Fruit fly (Drosophila melanogaster) whole organism, pupa: ENCODE results near the gene AnxB9.

Experiments
- CG10348 ChIP-seq: fragments of 200-800 bp; sonication (Bioruptor generic); IDR thresholded peaks from 2 replicates; pipeline ENCODE4 v1.3.6; 2022; ENCODE audit warnings: missing biosample characterization, missing genetic modification characterization
- CG12605 ChIP-seq: fragments of 200-800 bp; sonication (Bioruptor generic); IDR thresholded peaks from 2 replicates; pipeline ENCODE4 v1.3.6; 2022; ENCODE audit warnings: missing biosample characterization, missing genetic modification characterization
- CG13204 ChIP-seq: fragments of 200-800 bp; sonication (Bioruptor generic); optimal IDR thresholded peaks from 2 replicates; lab custom pipeline; 2018; ENCODE audit warnings: missing biosample characterization, mild to moderate bottlenecking, missing genetic modification characterization, moderate library complexity
- CG14655 ChIP-seq: fragments of 200-800 bp; sonication (Bioruptor generic); optimal IDR thresholded peaks from 3 replicates; lab custom pipeline; 2017; ENCODE audit warnings: mild to moderate bottlenecking, missing biosample characterization, missing genetic modification reagents, missing genetic modification characterization
- CG15710 ChIP-seq: fragments of 200-800 bp; sonication (Bioruptor generic); optimal IDR thresholded peaks from 2 replicates; lab custom pipeline; 2018; ENCODE audit warnings: missing biosample characterization, mild to moderate bottlenecking, missing genetic modification characterization, moderate library complexity
- CG17806 ChIP-seq: fragments of 200-800 bp; sonication (Bioruptor generic); optimal IDR thresholded peaks from 2 replicates; lab custom pipeline; 2018; ENCODE audit warnings: missing biosample characterization, mild to moderate bottlenecking, missing genetic modification characterization, moderate library complexity
- CG32121 ChIP-seq: fragments of 200-800 bp; sonication (Bioruptor generic); IDR thresholded peaks from 2 replicates; pipeline ENCODE4 v1.3.6; 2022; ENCODE audit warnings: missing biosample characterization, missing genetic modification characterization
- CG34367 ChIP-seq: fragments of 200-800 bp; sonication (Bioruptor generic); optimal IDR thresholded peaks from 2 replicates; lab custom pipeline; 2018; ENCODE audit warnings: missing biosample characterization, mild to moderate bottlenecking, missing genetic modification characterization
- CG4496 ChIP-seq: fragments of 200-800 bp; sonication (Bioruptor generic); IDR thresholded peaks from 3 replicates; pipeline ENCODE4 v1.3.6; 2022; ENCODE audit warnings: missing biosample characterization, missing genetic modification characterization
- CG8159 ChIP-seq: fragments of 200-800 bp; sonication (Bioruptor generic); optimal IDR thresholded peaks from 3 replicates; lab custom pipeline; 2018; ENCODE audit warnings: missing biosample characterization, mild to moderate bottlenecking, missing genetic modification characterization, moderate library complexity
- CG8301 ChIP-seq: fragments of 200-800 bp; sonication (Bioruptor generic); optimal IDR thresholded peaks from 2 replicates; lab custom pipeline; 2018; ENCODE audit warnings: missing biosample characterization, mild to moderate bottlenecking, missing genetic modification characterization
- CG9948 ChIP-seq: fragments of 200-800 bp; sonication (Bioruptor generic); optimal IDR thresholded peaks from 2 replicates; lab custom pipeline; 2018; ENCODE audit warnings: missing biosample characterization, mild to moderate bottlenecking, missing genetic modification characterization, moderate library complexity
- D1 ChIP-seq: fragments of 200-800 bp; sonication (Bioruptor generic); optimal IDR thresholded peaks from 2 replicates; lab custom pipeline; 2018; ENCODE audit warnings: missing biosample characterization, mild to moderate bottlenecking, missing genetic modification characterization, moderate library complexity
- EcR ChIP-seq: fragments of 200-800 bp; sonication (Bioruptor generic); optimal IDR thresholded peaks from 3 replicates; lab custom pipeline; 2019; ENCODE audit warnings: missing biosample characterization, missing genetic modification characterization, mild to moderate bottlenecking, moderate library complexity, missing genetic modification reagents
- Ets98B ChIP-seq: fragments of 200-800 bp; sonication (Bioruptor generic); IDR thresholded peaks from 2 replicates; pipeline ENCODE4 v1.3.6; 2022; ENCODE audit warnings: missing biosample characterization, missing genetic modification characterization
- Pif1A ChIP-seq: fragments of 200-800 bp; sonication (Bioruptor generic); optimal IDR thresholded peaks from 3 replicates; lab custom pipeline; 2016; ENCODE audit warnings: missing biosample characterization, missing genetic modification characterization
- Pif1B ChIP-seq: fragments of 200-800 bp; sonication (Bioruptor generic); optimal IDR thresholded peaks from 3 replicates; lab custom pipeline; 2016; ENCODE audit warnings: missing biosample characterization, missing genetic modification characterization
- Snoo ChIP-seq: fragments of 200-800 bp; sonication (Bioruptor generic); optimal IDR thresholded peaks from 3 replicates; lab custom pipeline; 2017; ENCODE audit warnings: missing biosample characterization, mild to moderate bottlenecking, missing genetic modification characterization, inconsistent platforms
- fd96Ca ChIP-seq: fragments of 200-800 bp; sonication (Bioruptor generic); IDR thresholded peaks from 3 replicates; pipeline ENCODE4 v1.3.6; 2022; ENCODE audit warnings: missing biosample characterization, missing genetic modification characterization
- gl ChIP-seq: fragments of 200-800 bp; sonication (Bioruptor generic); optimal IDR thresholded peaks from 2 replicates; lab custom pipeline; 2018; ENCODE audit warnings: missing biosample characterization, mild to moderate bottlenecking, missing genetic modification characterization
- rn ChIP-seq: fragments of 200-800 bp; sonication (Bioruptor generic); IDR thresholded peaks from 2 replicates; pipeline ENCODE4 v1.3.6; 2022; ENCODE audit warnings: missing biosample characterization, missing genetic modification characterization

The AnxB9 gene

DNA sequence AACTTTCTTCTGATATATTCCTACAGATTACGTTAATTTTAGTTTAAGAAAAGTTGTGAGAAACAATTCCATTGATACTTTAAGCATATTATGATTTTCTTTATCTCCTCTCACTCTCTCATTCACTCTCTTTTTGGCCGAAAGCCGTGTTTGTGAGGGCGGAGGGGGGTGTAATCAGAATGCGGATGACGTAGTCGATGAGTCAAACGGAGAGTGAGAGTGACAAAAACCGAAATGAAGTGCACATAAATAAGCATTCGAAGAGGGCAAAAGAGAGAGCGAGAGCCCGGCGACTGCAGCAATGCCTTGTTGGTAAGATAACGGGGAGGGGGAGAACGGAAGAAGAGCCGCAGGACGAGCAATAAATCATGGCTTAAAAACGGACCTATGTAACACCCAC is 29.3 kb downstream of the AnxB9 start:
- no peak for TF ChIP-seq fd96Ca (GFP tag; lab: Robert Waterston, UW)
- TF ChIP-seq Snoo (tag; lab: Kevin White, UChicago) = no peak
- TF ChIP-seq CG34367 (tag; lab: Kevin White, UChicago) = no peak
- TF ChIP-seq CG8159 (tag; lab: Kevin White, UChicago) = no peak
- no peak for TF ChIP-seq Pif1A
- TF ChIP-seq CG4496 = no peak

DNA sequence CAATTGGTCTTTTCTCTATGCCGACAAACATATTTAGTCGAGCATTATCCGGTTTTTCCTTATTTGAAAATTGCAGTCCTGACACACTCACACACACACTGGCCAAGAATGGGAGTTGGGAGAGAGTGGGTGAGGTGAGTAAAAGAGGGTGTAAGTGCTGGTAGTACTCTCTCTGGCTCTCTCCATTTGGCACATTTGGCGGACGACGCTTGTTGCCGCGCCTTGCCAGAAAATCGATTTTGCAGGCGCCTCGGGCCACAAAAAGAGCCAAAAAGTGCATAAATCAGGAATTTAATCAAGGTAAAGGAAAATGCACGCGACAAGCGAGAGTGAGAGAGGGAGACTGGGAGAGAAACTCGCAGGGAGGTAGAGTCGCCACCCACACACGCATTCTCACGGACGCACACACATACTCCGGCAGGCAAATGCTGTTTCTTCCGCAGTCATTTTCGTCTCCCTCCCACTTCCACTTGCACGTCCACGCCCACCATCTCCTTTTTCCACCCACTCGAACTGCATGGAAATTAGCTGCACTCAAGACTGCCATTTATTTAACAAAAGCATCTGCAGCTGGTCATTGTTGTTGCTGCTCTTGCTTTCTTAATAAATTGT is 31.6 kb downstream of the AnxB9 start:
- TF ChIP-seq fd96Ca (GFP tag; lab: Robert Waterston, UW) (peak; percentile 36; the same call in 2 of the 3 replicates), CG4496 (no peak), Ets98B (GFP tag; lab: Robert Waterston, UW) (peak; percentile 10; the same call in 1 of the 2 replicates)

DNA sequence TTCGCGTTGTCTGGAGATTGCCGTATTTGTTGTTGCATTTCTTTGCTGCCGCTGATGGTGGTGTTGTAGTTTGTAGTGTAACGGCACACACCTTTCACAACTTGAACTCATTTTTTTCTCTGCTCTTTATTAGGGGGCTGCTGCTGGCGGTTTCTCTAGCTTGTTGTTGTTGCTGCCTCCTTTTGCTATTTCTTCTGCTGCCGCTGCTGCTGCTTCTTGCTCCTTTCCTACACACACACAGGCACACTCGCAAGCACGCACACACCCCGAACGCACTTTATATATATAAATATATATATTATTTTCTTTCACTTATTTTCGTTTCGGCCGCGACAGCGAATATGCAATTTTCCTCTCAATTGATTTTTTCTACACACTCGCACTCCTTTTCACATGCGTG is 32.1 kb downstream of the AnxB9 start:
- TF ChIP-seq gl (tag; lab: Kevin White, UChicago) (no peak), CG15710 (no peak), CG32121 (no peak), fd96Ca (GFP tag; lab: Robert Waterston, UW) (no peak), CG14655 (GFP tag; lab: Kevin White, UChicago) (no peak), CG17806 (tag; lab: Kevin White, UChicago) (no peak), CG12605 (no peak), EcR (GFP tag; lab: Kevin White, UChicago) (no peak), Pif1A (no peak), Pif1B (GFP tag; lab: Kevin White, UChicago) (no peak), CG8301 (tag; lab: Kevin White, UChicago) (no peak), Snoo (tag; lab: Kevin White, UChicago) (no peak), CG8159 (tag; lab: Kevin White, UChicago) (no peak), Ets98B (GFP tag; lab: Robert Waterston, UW) (no peak), CG13204 (no peak), CG9948 (tag; lab: Kevin White, UChicago) (no peak), CG34367 (tag; lab: Kevin White, UChicago) (no peak), D1 (tag; lab: Kevin White, UChicago) (no peak)

DNA sequence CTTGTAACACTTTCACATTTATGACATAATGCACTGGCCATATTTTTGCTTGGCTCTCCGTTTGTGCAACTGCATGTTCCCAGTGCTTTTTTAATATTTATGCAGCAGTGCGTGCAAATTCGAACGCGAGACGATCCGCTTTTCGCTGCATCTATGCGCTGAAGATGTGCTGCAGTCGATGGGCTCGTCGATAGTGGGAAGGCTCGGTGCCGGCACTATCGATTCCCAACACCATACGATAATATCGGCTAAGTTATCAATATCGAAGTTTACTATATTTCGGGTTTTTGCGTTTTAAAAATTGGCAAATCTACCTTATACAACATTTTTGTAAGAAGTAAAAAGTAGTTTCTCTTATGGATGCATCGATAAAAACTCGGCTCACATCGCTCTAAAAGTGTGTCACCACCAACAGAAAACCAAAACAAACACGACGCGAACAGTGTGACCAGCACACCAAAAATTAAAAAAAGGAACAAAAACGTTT is 32.6 kb downstream of the AnxB9 start, which contains the start of gene RhoGAP93B:
TSS of gene RhoGAP93B (minus strand) at position 197 of the 487 bp plus-strand sequence.
- TF ChIP-seq CG13204 = no peak
- no peak for TF ChIP-seq CG8301 (tag; lab: Kevin White, UChicago)
- TF ChIP-seq rn (GFP tag; lab: Robert Waterston, UW) = peak; percentile 80
- TF ChIP-seq CG15710 = peak; percentile 76
- TF ChIP-seq CG8159 (tag; lab: Kevin White, UChicago) = peak; percentile 75
- TF ChIP-seq Pif1B (GFP tag; lab: Kevin White, UChicago) = no peak
- TF ChIP-seq gl (tag; lab: Kevin White, UChicago) = peak; percentile 47
- TF ChIP-seq CG9948 (tag; lab: Kevin White, UChicago) = peak; percentile 63
- peak; percentile 88 for TF ChIP-seq CG32121
- TF ChIP-seq fd96Ca (GFP tag; lab: Robert Waterston, UW) = peak; percentile 95
- peak; percentile 69 for TF ChIP-seq CG17806 (tag; lab: Kevin White, UChicago)
- no peak for TF ChIP-seq Pif1A
- peak; percentile 10 for TF ChIP-seq EcR (GFP tag; lab: Kevin White, UChicago)
- TF ChIP-seq CG34367 (tag; lab: Kevin White, UChicago) = peak; percentile 64
- TF ChIP-seq Snoo (tag; lab: Kevin White, UChicago) = peak; percentile 70
- TF ChIP-seq CG12605 = peak; percentile 60
- TF ChIP-seq CG10348 (GFP tag; lab: Robert Waterston, UW) = peak; percentile 87
- TF ChIP-seq D1 (tag; lab: Kevin White, UChicago) = no peak
- TF ChIP-seq CG14655 (GFP tag; lab: Kevin White, UChicago) = no peak
- peak; percentile 90 for TF ChIP-seq Ets98B (GFP tag; lab: Robert Waterston, UW)
- TF ChIP-seq CG4496 = peak; percentile 83; the same call in 2 of the 3 replicates

DNA sequence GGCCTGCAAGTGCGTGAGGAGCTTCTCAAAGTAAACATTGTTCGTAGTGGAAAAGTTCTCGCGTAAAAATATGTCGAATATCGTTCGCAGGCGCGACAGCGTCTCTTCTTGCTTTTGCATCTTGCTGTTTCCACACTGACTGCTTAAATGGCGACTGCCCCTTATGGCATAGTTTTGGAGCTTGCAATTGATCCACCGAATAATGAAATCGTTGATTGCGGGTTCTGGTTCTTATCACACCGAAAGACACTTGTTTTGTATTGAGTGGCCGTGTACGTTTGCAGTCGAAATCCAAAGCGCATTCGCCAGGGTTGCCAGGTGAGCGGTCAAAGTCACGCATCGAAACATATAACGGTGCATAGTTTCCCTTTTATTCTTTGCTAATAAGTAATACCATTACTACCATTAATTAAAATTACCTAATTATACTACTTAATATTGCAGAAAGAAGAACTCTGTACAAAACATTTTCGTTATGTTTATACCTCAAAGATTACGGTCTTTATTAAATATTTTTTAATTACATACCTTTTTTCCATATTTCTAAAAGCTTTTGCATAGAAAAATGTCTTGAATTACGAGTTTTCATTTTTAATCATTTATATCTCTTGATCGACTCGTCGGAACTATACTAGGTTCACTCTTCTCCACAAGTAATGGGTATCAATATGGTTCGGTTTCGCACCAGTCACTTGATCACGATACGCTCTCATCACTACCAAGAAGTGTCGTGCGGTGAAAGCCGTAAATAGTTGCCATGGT is 36.6 kb downstream of the AnxB9 start, which contains the start of the genes CG7044 and Tbc1d22:
TSS of gene CG7044 (minus strand) at position 266 of the 762 bp plus-strand sequence.
TSS of gene Tbc1d22 (plus strand) at position 747 of the 762 bp plus-strand sequence.
- no peak for TF ChIP-seq D1 (tag; lab: Kevin White, UChicago)
- 0 out of 3 replicates have a peak, but pooled peaks have one; percentile 12 for TF ChIP-seq CG4496
- peak; percentile 43 for TF ChIP-seq CG15710
- TF ChIP-seq CG34367 (tag; lab: Kevin White, UChicago) = peak; percentile 31
- peak; percentile 21 for TF ChIP-seq Snoo (tag; lab: Kevin White, UChicago)
- TF ChIP-seq CG17806 (tag; lab: Kevin White, UChicago) = no peak
- peak; percentile 26 for TF ChIP-seq CG9948 (tag; lab: Kevin White, UChicago)

DNA sequence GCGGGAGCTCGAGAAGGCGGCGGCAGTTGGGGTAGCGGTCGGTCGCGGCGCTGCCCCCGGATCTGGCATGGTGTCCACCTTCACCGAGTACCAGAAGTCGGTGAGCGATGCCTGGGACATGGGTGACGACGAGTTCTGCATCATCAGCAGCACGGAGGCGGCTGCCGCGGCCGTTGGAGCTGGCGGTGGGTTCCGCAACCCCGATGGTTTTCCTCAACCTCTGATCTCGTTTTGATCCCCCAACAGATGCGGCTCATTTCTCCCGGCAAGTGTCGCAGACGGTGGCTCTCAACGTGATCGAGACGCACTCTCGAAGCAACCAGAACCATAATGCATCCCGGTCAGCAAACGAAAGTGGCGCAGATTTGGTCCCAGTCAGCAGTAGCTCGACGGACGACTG is 37.4 kb downstream of the AnxB9 start:
- no peak for TF ChIP-seq EcR (GFP tag; lab: Kevin White, UChicago)
- TF ChIP-seq CG32121 = no peak
- no peak for TF ChIP-seq CG13204
- TF ChIP-seq CG14655 (GFP tag; lab: Kevin White, UChicago) = no peak
- no peak for TF ChIP-seq CG34367 (tag; lab: Kevin White, UChicago)
- TF ChIP-seq Pif1A = no peak
- TF ChIP-seq CG4496 = no peak
- TF ChIP-seq CG8301 (tag; lab: Kevin White, UChicago) = no peak
- no peak for TF ChIP-seq D1 (tag; lab: Kevin White, UChicago)
- no peak for TF ChIP-seq Ets98B (GFP tag; lab: Robert Waterston, UW)
- TF ChIP-seq CG10348 (GFP tag; lab: Robert Waterston, UW) = no peak
- no peak for TF ChIP-seq fd96Ca (GFP tag; lab: Robert Waterston, UW)
- no peak for TF ChIP-seq rn (GFP tag; lab: Robert Waterston, UW)
- TF ChIP-seq, all 21 proteins: peak for 0
